Fruit fly (Drosophila melanogaster): ENCODE data around the gene CG11891.

- TF ChIP-seq spab (GFP tag; optimal IDR thresholded peaks at IDR 0.05) (no peak), Hr39 (GFP tag; optimal IDR thresholded peaks at IDR 0.05) (no peak), cyc (GFP tag; optimal IDR thresholded peaks at IDR 0.05) (no peak), CG16779 (tag; optimal IDR thresholded peaks at IDR 0.05) (no peak)
Measured at dm6 chr3R:25262322-25262761, 7.7 kb upstream of the CG11891 start, which contains the start of the genes Kdsr and CG11858.
